Worm (Caenorhabditis elegans) whole organism, L4 larva: ENCODE measurements around the gene ora-1.

ENCODE experiments used
- F37D6.2 ChIP-seq: sonication (generic microtip); optimal IDR thresholded peaks from 2 replicates; lab custom pipeline; 2016; ENCODE audit warnings: mild to moderate bottlenecking, missing genetic modification characterization, missing compliant biosample characterization
- R02D3.7 ChIP-seq: fragments of 150-350 bp; sonication (generic microtip); optimal IDR thresholded peaks from 3 replicates; lab custom pipeline; 2014; ENCODE audit warnings: missing biosample characterization, missing genetic modification characterization
- Y105C5A.15 ChIP-seq: fragments of 200-800 bp; sonication (Bioruptor generic); IDR thresholded peaks from 2 replicates; pipeline ENCODE4 v1.3.6; 2022; ENCODE audit warnings: missing genetic modification characterization, missing compliant biosample characterization
- Y48G9A.11 ChIP-seq: fragments of 200-800 bp; sonication (Bioruptor generic); IDR thresholded peaks from 2 replicates; pipeline ENCODE4 v1.3.6; 2022; ENCODE audit warnings: missing genetic modification reagents, missing genetic modification characterization, missing compliant biosample characterization
- ZK546.5 ChIP-seq, 2 experiments: sonication (generic microtip); optimal IDR thresholded peaks; 2 replicates each; lab custom pipeline; 2017; ENCODE audit warnings: missing biosample characterization in 2 of 2, missing genetic modification characterization in 2 of 2
- aha-1 ChIP-seq: fragments of 150-350 bp; peaks from one replicate; lab custom pipeline; 2014; ENCODE audit warnings: missing biosample characterization, missing genetic modification characterization
- aly-2 ChIP-seq: sonication (generic microtip); optimal IDR thresholded peaks from 2 replicates; lab custom pipeline; 2018; ENCODE audit warnings: missing biosample characterization, missing genetic modification characterization
- ama-1 ChIP-seq: fragments of 150-350 bp; optimal IDR thresholded peaks from 2 replicates; lab custom pipeline; 2014; ENCODE audit warnings: inconsistent platforms, mixed read lengths
- ceh-20 ChIP-seq: fragments of 200-800 bp; sonication (Bioruptor generic); IDR thresholded peaks from 2 replicates; pipeline ENCODE4 v1.3.6; 2022; ENCODE audit warnings: missing genetic modification reagents, missing genetic modification characterization, missing compliant biosample characterization
- cey-2 ChIP-seq: sonication (generic microtip); optimal IDR thresholded peaks from 3 replicates; lab custom pipeline; 2017; ENCODE audit warnings: missing genetic modification characterization, mild to moderate bottlenecking, missing compliant biosample characterization, antibody characterized with exemption, borderline replicate concordance; ENCODE audit not compliant: insufficient read depth
- ctbp-1 ChIP-seq: fragments of 200-800 bp; sonication (Bioruptor generic); IDR thresholded peaks from 2 replicates; pipeline ENCODE4 v1.3.6; 2022; ENCODE audit warnings: missing genetic modification reagents, missing genetic modification characterization, missing compliant biosample characterization
- dmd-6 ChIP-seq: fragments of 200-800 bp; sonication (Bioruptor generic); IDR thresholded peaks from 2 replicates; pipeline ENCODE4 v1.3.6; 2022; ENCODE audit warnings: missing genetic modification reagents, missing genetic modification characterization, missing compliant biosample characterization
- dmd-8 ChIP-seq: fragments of 200-800 bp; sonication (Bioruptor generic); IDR thresholded peaks from 2 replicates; pipeline ENCODE4 v1.3.6; 2022; ENCODE audit warnings: missing genetic modification characterization, missing compliant biosample characterization
- egl-27 ChIP-seq: sonication (generic microtip); optimal IDR thresholded peaks from 3 replicates; lab custom pipeline; 2017; ENCODE audit warnings: missing biosample characterization, missing genetic modification reagents, missing genetic modification characterization
- gei-8 ChIP-seq: fragments of 200-800 bp; sonication (Bioruptor generic); optimal IDR thresholded peaks from 2 replicates; lab custom pipeline; 2018; ENCODE audit warnings: mild to moderate bottlenecking, missing genetic modification characterization, missing compliant biosample characterization
- hif-1 ChIP-seq, 2 experiments: sonication (generic microtip); optimal IDR thresholded peaks; 2 replicates each; lab custom pipeline; 2016 to 2017; ENCODE audit warnings: missing compliant biosample characterization in 2 of 2, missing genetic modification characterization in 2 of 2, missing genetic modification reagents in 2 of 2, missing genotype in 2 of 2, mild to moderate bottlenecking in 1 of 2
- hlh-11 ChIP-seq: fragments of 200-800 bp; sonication (Bioruptor generic); optimal IDR thresholded peaks from 2 replicates; lab custom pipeline; 2018; ENCODE audit warnings: mild to moderate bottlenecking, missing genetic modification characterization, missing compliant biosample characterization
- hlh-30 ChIP-seq: sonication (generic microtip); optimal IDR thresholded peaks from 2 replicates; lab custom pipeline; 2017; ENCODE audit warnings: antibody characterized with exemption, mild to moderate bottlenecking, missing genetic modification characterization, missing compliant biosample characterization; ENCODE audit not compliant: insufficient read depth
- lin-1 ChIP-seq: fragments of 200-800 bp; sonication (Bioruptor generic); IDR thresholded peaks from 2 replicates; pipeline ENCODE4 v1.3.6; 2022; ENCODE audit warnings: missing genetic modification reagents, missing genetic modification characterization, missing compliant biosample characterization
- lin-39 ChIP-seq: fragments of 150-350 bp; optimal IDR thresholded peaks from 2 replicates; lab custom pipeline; 2014; ENCODE audit warnings: missing biosample characterization, missing genetic modification reagents, missing genetic modification characterization
- mdl-1 ChIP-seq, 2 experiments: fragments of 150-350 bp in 1 of 2; sonication (generic microtip) in 1 of 2; optimal IDR thresholded peaks; 2 replicates each; lab custom pipeline; 2014 to 2017; ENCODE audit warnings: missing biosample characterization in 2 of 2, missing genetic modification characterization in 2 of 2
- mdt-29 ChIP-seq: fragments of 200-800 bp; sonication (Bioruptor generic); IDR thresholded peaks from 2 replicates; pipeline ENCODE4 v1.3.6; 2022; ENCODE audit warnings: missing genetic modification reagents, missing genetic modification characterization, missing compliant biosample characterization
- mep-1 ChIP-seq: fragments of 150-350 bp; sonication (generic microtip); optimal IDR thresholded peaks from 3 replicates; lab custom pipeline; 2014; ENCODE audit warnings: missing biosample characterization, missing genetic modification characterization
- mes-2 ChIP-seq: sonication (generic microtip); optimal IDR thresholded peaks from 2 replicates; lab custom pipeline; 2016; ENCODE audit warnings: missing genotype, mild to moderate bottlenecking, missing genetic modification characterization, missing compliant biosample characterization; ENCODE audit not compliant: poor library complexity, severe bottlenecking
- mxl-2 ChIP-seq: fragments of 200-800 bp; sonication (Bioruptor generic); conservative IDR thresholded peaks from 2 replicates; pipeline ENCODE4 v1.3.6; 2022; ENCODE audit warnings: missing genetic modification reagents, missing genetic modification characterization, missing compliant biosample characterization
- mxl-3 ChIP-seq: fragments of 200-800 bp; sonication (Bioruptor generic); optimal IDR thresholded peaks from 2 replicates; lab custom pipeline; 2018; ENCODE audit warnings: mild to moderate bottlenecking, missing genetic modification characterization, missing compliant biosample characterization
- nhr-102 ChIP-seq: sonication (generic microtip); optimal IDR thresholded peaks from 2 replicates; lab custom pipeline; 2016; ENCODE audit warnings: mild to moderate bottlenecking, missing genetic modification characterization, moderate library complexity, missing compliant biosample characterization
- nhr-11 ChIP-seq: fragments of 150-350 bp; optimal IDR thresholded peaks from 2 replicates; lab custom pipeline; 2014; ENCODE audit warnings: missing biosample characterization, missing genetic modification characterization
- nhr-237 ChIP-seq: sonication (generic microtip); optimal IDR thresholded peaks from 2 replicates; lab custom pipeline; 2017; ENCODE audit warnings: missing biosample characterization, missing genetic modification characterization
- nhr-25 ChIP-seq: sonication (generic microtip); optimal IDR thresholded peaks from 2 replicates; lab custom pipeline; 2017; ENCODE audit warnings: missing genetic modification characterization, mild to moderate bottlenecking, missing compliant biosample characterization, antibody characterized with exemption, moderate library complexity, borderline replicate concordance; ENCODE audit not compliant: insufficient read depth
- nhr-28 ChIP-seq: fragments of 150-350 bp; optimal IDR thresholded peaks from 2 replicates; lab custom pipeline; 2014; ENCODE audit warnings: missing biosample characterization, missing genetic modification characterization
- nhr-48 ChIP-seq: sonication (generic microtip); optimal IDR thresholded peaks from 2 replicates; lab custom pipeline; 2016; ENCODE audit warnings: mild to moderate bottlenecking, missing genetic modification characterization, missing compliant biosample characterization
- nhr-77 ChIP-seq: fragments of 150-350 bp; optimal IDR thresholded peaks from 2 replicates; lab custom pipeline; 2014; ENCODE audit warnings: missing biosample characterization, missing genetic modification characterization
- php-3 ChIP-seq: fragments of 200-800 bp; sonication (Bioruptor generic); IDR thresholded peaks from 2 replicates; pipeline ENCODE4 v1.3.6; 2022; ENCODE audit warnings: missing genetic modification reagents, missing genetic modification characterization, missing compliant biosample characterization
- pqm-1 ChIP-seq: sonication (generic microtip); optimal IDR thresholded peaks from 2 replicates; lab custom pipeline; 2017; ENCODE audit warnings: missing biosample characterization, missing genetic modification characterization
- rbr-2 ChIP-seq: sonication (generic microtip); optimal IDR thresholded peaks from 2 replicates; lab custom pipeline; 2016; ENCODE audit warnings: missing genotype, missing genetic modification characterization, missing compliant biosample characterization
- saeg-2 ChIP-seq: fragments of 200-800 bp; sonication (Bioruptor generic); IDR thresholded peaks from 2 replicates; pipeline ENCODE4 v1.3.6; 2022; ENCODE audit warnings: missing genetic modification reagents, missing genetic modification characterization, missing compliant biosample characterization
- set-16 ChIP-seq: fragments of 200-800 bp; sonication (Bioruptor generic); IDR thresholded peaks from 2 replicates; pipeline ENCODE4 v1.3.6; 2022; ENCODE audit warnings: missing genetic modification reagents, missing genetic modification characterization, missing compliant biosample characterization
- spr-1 ChIP-seq: sonication (generic microtip); optimal IDR thresholded peaks from 2 replicates; lab custom pipeline; 2016; ENCODE audit warnings: mild to moderate bottlenecking, missing genetic modification characterization, missing compliant biosample characterization
- tra-1 ChIP-seq: fragments of 200-800 bp; sonication (Bioruptor generic); IDR thresholded peaks from 2 replicates; pipeline ENCODE4 v1.3.6; 2022; ENCODE audit warnings: missing genetic modification reagents, missing genetic modification characterization, missing compliant biosample characterization
- unc-62 ChIP-seq, 3 experiments: fragments of 150-350 bp in 1 of 3; sonication (generic microtip); optimal IDR thresholded peaks in 2 of 3; peaks in 1 of 3; 1 replicate in 1 of 3; 2 replicates in 2 of 3; lab custom pipeline; 2014 to 2017; ENCODE audit warnings: missing biosample characterization in 3 of 3, missing genetic modification characterization in 3 of 3, missing genetic modification reagents in 3 of 3, missing genotype in 1 of 3
- vab-7 ChIP-seq: fragments of 200-800 bp; sonication (Bioruptor generic); IDR thresholded peaks from 2 replicates; pipeline ENCODE4 v1.3.6; 2022; ENCODE audit warnings: missing genetic modification reagents, missing genetic modification characterization, missing compliant biosample characterization
- zag-1 ChIP-seq: fragments of 150-350 bp; optimal IDR thresholded peaks from 2 replicates; lab custom pipeline; 2014; ENCODE audit warnings: missing biosample characterization, missing genetic modification characterization
- zip-2 ChIP-seq: fragments of 150-350 bp; optimal IDR thresholded peaks from 2 replicates; lab custom pipeline; 2014; ENCODE audit warnings: missing biosample characterization, missing genetic modification characterization
- ztf-11 ChIP-seq: fragments of 150-350 bp; optimal IDR thresholded peaks from 2 replicates; lab custom pipeline; 2014; ENCODE audit warnings: missing biosample characterization, missing genetic modification characterization

ora-1 gene

ce11 chrIV:8026361-8026760, 48.7 kb downstream of the ora-1 start (continued):
- TF ChIP-seq F37D6.2 (tag; lab: Kevin White, UChicago) (no peak), spr-1 (no peak), aly-2 (no peak), nhr-237 (tag; lab: Kevin White, UChicago) (no peak), saeg-2 (GFP tag; lab: Robert Waterston, UW) (no peak), ZK546.5 (tag; optimal IDR thresholded peaks at IDR 0.05; lab: Kevin White, UChicago) (no peak), vab-7 (GFP tag; lab: Robert Waterston, UW) (no peak), ctbp-1 (GFP tag; lab: Robert Waterston, UW) (no peak)

ce11 chrIV:8027293-8027866, 49.7 kb downstream of the ora-1 start:
- TF ChIP-seq nhr-25 (tag; lab: Kevin White, UChicago) = peak; percentile 33
- peak in 1 of 2 experiments; percentile 96 for TF ChIP-seq unc-62 (GFP tag; optimal IDR thresholded peaks at IDR 0.05 in 1 of 2; lab: Kevin White, UChicago)
- no peak for TF ChIP-seq unc-62 (tag; optimal IDR thresholded peaks at IDR 0.05; lab: Kevin White, UChicago)
- no peak for TF ChIP-seq mxl-2 (GFP tag; lab: Robert Waterston, UW)
- TF ChIP-seq aha-1 (tag; lab: Kevin White, UChicago) = peak; percentile 19
- peak; percentile 40 for TF ChIP-seq nhr-28
- no peak for TF ChIP-seq rbr-2 (tag; lab: Kevin White, UChicago)
- TF ChIP-seq, all 104 proteins: peak for 4

ce11 chrIV:8028372-8028771, 50.7 kb downstream of the ora-1 start:
- TF ChIP-seq mep-1 (tag; lab: Kevin White, UChicago) (peak; percentile 70), set-16 (GFP tag; lab: Robert Waterston, UW) (no peak), aha-1 (tag; lab: Kevin White, UChicago) (peak; percentile 98), ctbp-1 (GFP tag; lab: Robert Waterston, UW) (no peak), mdl-1 (tag; optimal IDR thresholded peaks at IDR 0.05; lab: Kevin White, UChicago) (peak; percentile 32 to 89), php-3 (no peak), lin-39 (tag; lab: Kevin White, UChicago) (no peak), ceh-20 (GFP tag; lab: Robert Waterston, UW) (peak; percentile 37), cey-2 (tag; lab: Kevin White, UChicago) (peak; percentile 72), gei-8 (peak; percentile 45), zip-2 (tag; lab: Kevin White, UChicago) (no peak), ztf-11 (tag; lab: Kevin White, UChicago) (no peak), dmd-6 (peak; percentile 83), pqm-1 (tag; lab: Kevin White, UChicago) (peak; percentile 49), tra-1 (peak; percentile 67), egl-27 (no peak), hlh-30 (tag; lab: Kevin White, UChicago) (peak; percentile 78), nhr-11 (tag; lab: Kevin White, UChicago) (no peak), hif-1 (tag; optimal IDR thresholded peaks at IDR 0.05; lab: Kevin White, UChicago) (no peak), mxl-2 (GFP tag; lab: Robert Waterston, UW) (no peak), R02D3.7 (no peak), nhr-28 (peak; percentile 68), mdt-29 (GFP tag; lab: Robert Waterston, UW) (no peak), nhr-25 (tag; lab: Kevin White, UChicago) (peak; percentile 20), zag-1 (tag; lab: Kevin White, UChicago) (no peak), Y48G9A.11 (GFP tag; lab: Robert Waterston, UW) (no peak), lin-1 (GFP tag; lab: Robert Waterston, UW) (no peak), nhr-48 (tag; lab: Kevin White, UChicago) (peak; percentile 58), dmd-8 (GFP tag; lab: Robert Waterston, UW) (no peak), Y105C5A.15 (GFP tag; lab: Robert Waterston, UW) (no peak), nhr-102 (tag; lab: Kevin White, UChicago) (peak; percentile 19), mxl-3 (GFP tag; lab: Kevin White, UChicago) (peak; percentile 92), hlh-11 (tag; lab: Kevin White, UChicago) (peak; percentile 83), ama-1 (lab: Kevin White, UChicago) (no peak), nhr-77 (tag; lab: Kevin White, UChicago) (peak; percentile 37), unc-62 (GFP tag; optimal IDR thresholded peaks at IDR 0.05 in 1 of 2; lab: Kevin White, UChicago) (peak in 1 of 2 experiments; percentile 94), unc-62 (tag; optimal IDR thresholded peaks at IDR 0.05; lab: Kevin White, UChicago) (no peak), mes-2 (tag; lab: Kevin White, UChicago) (peak; percentile 40)
